Fruit fly (Drosophila melanogaster): ENCODE data around the gene smo.

The smo gene

dm6 chr2L:247845-248473 lies 29.4 kb upstream of the smo start (continued):
- TF ChIP-seq Dif (GFP tag; optimal IDR thresholded peaks at IDR 0.05; ENCODE audit: partially characterized antibody) (peak; percentile 48), sage (GFP tag; optimal IDR thresholded peaks at IDR 0.05) (peak; percentile 29)

dm6 chr2L:248592-248991 lies 28.8 kb upstream of the smo start:
- TF ChIP-seq Dfd (GFP tag; optimal IDR thresholded peaks at IDR 0.05), result no peak
- no peak for TF ChIP-seq usp (GFP tag; optimal IDR thresholded peaks at IDR 0.05)
- no peak for TF ChIP-seq Sp1 (GFP tag; optimal IDR thresholded peaks at IDR 0.05)
- no peak for TF ChIP-seq Myc (optimal IDR thresholded peaks at IDR 0.05)
- no peak for TF ChIP-seq tai (GFP tag; optimal IDR thresholded peaks at IDR 0.05)

dm6 chr2L:249048-249825 lies 28.1 kb upstream of the smo start:
- TF ChIP-seq usp (GFP tag; optimal IDR thresholded peaks at IDR 0.05) (no peak), Dif (GFP tag; optimal IDR thresholded peaks at IDR 0.05; ENCODE audit: partially characterized antibody) (peak; percentile 90), h (GFP tag; optimal IDR thresholded peaks at IDR 0.05) (no peak), OdsH (GFP tag; optimal IDR thresholded peaks at IDR 0.05) (no peak), Myc (optimal IDR thresholded peaks at IDR 0.05) (no peak), HLH106 (tag; optimal IDR thresholded peaks at IDR 0.05) (no peak), rgr (GFP tag; optimal IDR thresholded peaks at IDR 0.05) (no peak), Abd-B (GFP tag; optimal IDR thresholded peaks at IDR 0.05) (no peak), br (GFP tag; optimal IDR thresholded peaks at IDR 0.05) (peak; percentile 52), Vsx2 (GFP tag; optimal IDR thresholded peaks at IDR 0.05; ENCODE audit: partially characterized antibody) (no peak), CG9705 (GFP tag; optimal IDR thresholded peaks at IDR 0.05) (no peak), woc (GFP tag; optimal IDR thresholded peaks at IDR 0.05) (peak; percentile 9), sage (GFP tag; optimal IDR thresholded peaks at IDR 0.05) (no peak), tai (GFP tag; optimal IDR thresholded peaks at IDR 0.05) (no peak), sv (GFP tag; optimal IDR thresholded peaks at IDR 0.05) (no peak), psq (GFP tag; optimal IDR thresholded peaks at IDR 0.05) (peak; percentile 55), Sp1 (GFP tag; optimal IDR thresholded peaks at IDR 0.05) (no peak), Rel (GFP tag; optimal IDR thresholded peaks at IDR 0.05) (no peak), Rel (tag; optimal IDR thresholded peaks at IDR 0.05) (no peak), Hr83 (GFP tag; optimal IDR thresholded peaks at IDR 0.05; ENCODE audit: poor library complexity, severe bottlenecking) (no peak), jim (GFP tag; optimal IDR thresholded peaks at IDR 0.05) (no peak), GATAd (GFP tag; optimal IDR thresholded peaks at IDR 0.05) (no peak), pan (optimal IDR thresholded peaks at IDR 0.05) (no peak), ey (GFP tag; optimal IDR thresholded peaks at IDR 0.05) (peak; percentile 37), fru (GFP tag; optimal IDR thresholded peaks at IDR 0.05) (peak; percentile 40), lola (GFP tag; optimal IDR thresholded peaks at IDR 0.05) (no peak), Mio (GFP tag; optimal IDR thresholded peaks at IDR 0.05) (no peak), brk (GFP tag; optimal IDR thresholded peaks at IDR 0.05) (no peak), CG32264 (GFP tag; optimal IDR thresholded peaks at IDR 0.05) (no peak), N (GFP tag; optimal IDR thresholded peaks at IDR 0.05) (no peak), dl (GFP tag; optimal IDR thresholded peaks at IDR 0.05; ENCODE audit: insufficient read depth in 1 of 2, partially characterized antibody in 2 of 2) (peak; percentile 63 to 83), Hnf4 (GFP tag; optimal IDR thresholded peaks at IDR 0.05) (peak; percentile 27), dsf (GFP tag; optimal IDR thresholded peaks at IDR 0.05; ENCODE audit: borderline replicate concordance) (no peak), foxo (GFP tag; optimal IDR thresholded peaks at IDR 0.05) (peak in 1 of 2 experiments; percentile 49), dmrt93B (GFP tag; optimal IDR thresholded peaks at IDR 0.05) (no peak), CrebA (GFP tag; optimal IDR thresholded peaks at IDR 0.05; ENCODE audit: borderline replicate concordance) (no peak), Hr78 (GFP tag; optimal IDR thresholded peaks at IDR 0.05) (no peak), Jra (GFP tag; optimal IDR thresholded peaks at IDR 0.05) (peak; percentile 39), Dfd (GFP tag; optimal IDR thresholded peaks at IDR 0.05) (no peak)
